Worm (Caenorhabditis elegans): ENCODE measurements around the gene C25D7.15.
"Not testable (repeated sequence)": the region's sequence is repeated elsewhere in the genome, so short reads cannot be mapped to it uniquely, and the experiment has no call there.

ce11 chrV:15031373-15031772, 28.2 kb upstream of the C25D7.15 start, which contains the start of gene cng-1:
- not testable (repeated sequence) for TF ChIP-seq elt-1 (tag; optimal IDR thresholded peaks at IDR 0.05); skn-1 (tag; optimal IDR thresholded peaks at IDR 0.05); nhr-237 (tag; optimal IDR thresholded peaks at IDR 0.05); egl-27 (tag; optimal IDR thresholded peaks at IDR 0.05); ceh-82 (tag; optimal IDR thresholded peaks at IDR 0.05); mdl-1 (tag; optimal IDR thresholded peaks at IDR 0.05); lin-39 (tag; optimal IDR thresholded peaks at IDR 0.05); nhr-6 (tag; optimal IDR thresholded peaks at IDR 0.05); sma-9 (GFP tag; optimal IDR thresholded peaks at IDR 0.05); sma-9 (tag; optimal IDR thresholded peaks at IDR 0.05); lin-13 (GFP tag; optimal IDR thresholded peaks at IDR 0.05); nhr-23 (tag; optimal IDR thresholded peaks at IDR 0.05); elt-3 (tag; optimal IDR thresholded peaks at IDR 0.05); alr-1 (tag; optimal IDR thresholded peaks at IDR 0.05); ZK546.5 (tag; optimal IDR thresholded peaks at IDR 0.05)
